Fruit fly (Drosophila melanogaster) whole organism, embryonic: ENCODE measurements around the gene CG33124.

Experiments used
- Atf3 ChIP-seq: fragments of 200-800 bp; sonication (Bioruptor generic); optimal IDR thresholded peaks from 3 replicates; lab custom pipeline; 2016; ENCODE audit warnings: missing biosample characterization, missing genetic modification characterization
- BEAF-32 ChIP-seq: fragments of 200-800 bp; sonication (Bioruptor generic); optimal IDR thresholded peaks from 3 replicates; lab custom pipeline; 2017; ENCODE audit warnings: missing biosample characterization, missing genetic modification characterization, mild to moderate bottlenecking, moderate library complexity, missing genetic modification reagents
- BtbVII ChIP-seq: fragments of 200-800 bp; sonication (Bioruptor generic); optimal IDR thresholded peaks from 3 replicates; lab custom pipeline; 2017; ENCODE audit warnings: missing biosample characterization, mild to moderate bottlenecking, missing genetic modification characterization
- CG12744 ChIP-seq: fragments of 200-800 bp; sonication (Bioruptor generic); optimal IDR thresholded peaks from 2 replicates; lab custom pipeline; 2016; ENCODE audit warnings: missing biosample characterization, missing genetic modification characterization
- CG14965 ChIP-seq: fragments of 200-800 bp; sonication (Bioruptor generic); optimal IDR thresholded peaks from 2 replicates; lab custom pipeline; 2016; ENCODE audit warnings: missing biosample characterization, missing genetic modification characterization, borderline replicate concordance
- CG1647 ChIP-seq: fragments of 200-800 bp; sonication (Bioruptor generic); optimal IDR thresholded peaks from 3 replicates; lab custom pipeline; 2016; ENCODE audit warnings: missing biosample characterization, missing genetic modification characterization
- CG17186 ChIP-seq: fragments of 200-800 bp; sonication (Bioruptor generic); optimal IDR thresholded peaks from 3 replicates; lab custom pipeline; 2017; ENCODE audit warnings: missing biosample characterization, missing genetic modification reagents, missing genetic modification characterization
- CG17328 ChIP-seq: fragments of 200-800 bp; sonication (Bioruptor generic); IDR thresholded peaks from 2 replicates; pipeline ENCODE4 v1.3.6; 2022; ENCODE audit warnings: missing biosample characterization, missing genetic modification characterization
- CG17802 ChIP-seq: fragments of 200-800 bp; sonication (Bioruptor generic); optimal IDR thresholded peaks from 2 replicates; lab custom pipeline; 2018; ENCODE audit warnings: missing biosample characterization, mild to moderate bottlenecking, missing genetic modification characterization, moderate library complexity
- CG3847 ChIP-seq: fragments of 200-800 bp; sonication (Bioruptor generic); IDR thresholded peaks from 2 replicates; pipeline ENCODE4 v1.3.6; 2022; ENCODE audit warnings: missing biosample characterization, missing genetic modification characterization
- CG43689 ChIP-seq: fragments of 200-800 bp; sonication (Bioruptor generic); IDR thresholded peaks from 2 replicates; pipeline ENCODE4 v1.3.6; 2022; ENCODE audit warnings: missing biosample characterization, missing genetic modification characterization
- CG6854 ChIP-seq: fragments of 200-800 bp; sonication (Bioruptor generic); optimal IDR thresholded peaks from 3 replicates; lab custom pipeline; 2017; ENCODE audit warnings: missing biosample characterization, mild to moderate bottlenecking, missing genetic modification characterization
- CG7987 ChIP-seq: fragments of 200-800 bp; sonication (Bioruptor generic); optimal IDR thresholded peaks from 2 replicates; lab custom pipeline; 2018; ENCODE audit warnings: missing biosample characterization, mild to moderate bottlenecking, missing genetic modification characterization, moderate library complexity
- CG8281 ChIP-seq: fragments of 200-800 bp; sonication (Bioruptor generic); optimal IDR thresholded peaks from 2 replicates; lab custom pipeline; 2018; ENCODE audit warnings: missing biosample characterization, mild to moderate bottlenecking, missing genetic modification characterization, moderate library complexity
- CG8478 ChIP-seq: fragments of >200 bp; optimal IDR thresholded peaks from 2 replicates; lab custom pipeline; 2018
- Chrac-16 ChIP-seq: fragments of 200-800 bp; sonication (Bioruptor generic); optimal IDR thresholded peaks from 3 replicates; lab custom pipeline; 2016; ENCODE audit warnings: missing biosample characterization, missing genetic modification characterization
- CkIIα-i1 ChIP-seq: fragments of 200-800 bp; sonication (Bioruptor generic); IDR thresholded peaks from 2 replicates; pipeline ENCODE4 v1.3.6; 2022; ENCODE audit warnings: missing biosample characterization, missing genetic modification characterization
- D19A ChIP-seq: fragments of 200-800 bp; optimal IDR thresholded peaks from 3 replicates; lab custom pipeline; 2019; ENCODE audit warnings: missing biosample characterization, mild to moderate bottlenecking, missing genetic modification characterization, moderate library complexity
- Dek ChIP-seq: fragments of 200-800 bp; sonication (Bioruptor generic); optimal IDR thresholded peaks from 3 replicates; lab custom pipeline; 2019; ENCODE audit warnings: missing biosample characterization, mild to moderate bottlenecking, missing genetic modification characterization, moderate library complexity
- Dp ChIP-seq: fragments of 200-800 bp; sonication (Bioruptor generic); optimal IDR thresholded peaks from 2 replicates; lab custom pipeline; 2018; ENCODE audit warnings: missing biosample characterization, mild to moderate bottlenecking, missing genetic modification characterization, moderate library complexity
- Fer2 ChIP-seq: fragments of 200-800 bp; sonication (Bioruptor generic); optimal IDR thresholded peaks from 2 replicates; lab custom pipeline; 2018; ENCODE audit warnings: missing biosample characterization, mild to moderate bottlenecking, missing genetic modification characterization, moderate library complexity
- H2.0 ChIP-seq: fragments of 200-800 bp; sonication (Bioruptor generic); IDR thresholded peaks from 2 replicates; pipeline ENCODE4 v1.3.6; 2022; ENCODE audit warnings: missing biosample characterization, missing genetic modification characterization
- Hand ChIP-seq: fragments of 200-800 bp; sonication (Bioruptor generic); optimal IDR thresholded peaks from 2 replicates; lab custom pipeline; 2017; ENCODE audit warnings: mild to moderate bottlenecking, missing biosample characterization, missing genetic modification reagents, missing genetic modification characterization
- Hr39 ChIP-seq: fragments of >200 bp; optimal IDR thresholded peaks from 2 replicates; lab custom pipeline; 2017
- Hr78 ChIP-seq, 2 experiments: fragments of 200-800 bp in 1 of 2; fragments of >200 bp in 1 of 2; sonication (Bioruptor generic) in 1 of 2; optimal IDR thresholded peaks; 2 replicates each; lab custom pipeline; 2017 to 2019; ENCODE audit warnings: missing biosample characterization in 2 of 2, missing genetic modification characterization in 2 of 2, mild to moderate bottlenecking in 1 of 2, moderate library complexity in 1 of 2
- Kr ChIP-seq: fragments of 200-800 bp; sonication (Bioruptor generic); optimal IDR thresholded peaks from 2 replicates; lab custom pipeline; 2017; ENCODE audit warnings: missing biosample characterization, mild to moderate bottlenecking, missing genetic modification characterization
- Nf-YA ChIP-seq: fragments of 200-800 bp; sonication (Bioruptor generic); IDR thresholded peaks from 2 replicates; pipeline ENCODE4 v1.3.6; 2022; ENCODE audit warnings: missing biosample characterization, missing genetic modification characterization
- Optix ChIP-seq: fragments of 200-800 bp; sonication (Bioruptor generic); IDR thresholded peaks from 3 replicates; pipeline ENCODE4 v1.3.6; 2022; ENCODE audit warnings: missing biosample characterization, missing genetic modification characterization
- Taf1 ChIP-seq: fragments of 200-800 bp; sonication (Bioruptor generic); IDR thresholded peaks from 2 replicates; pipeline ENCODE4 v1.3.6; 2022; ENCODE audit warnings: missing biosample characterization, missing genetic modification characterization
- abd-A ChIP-seq: fragments of 200-800 bp; sonication (Bioruptor generic); optimal IDR thresholded peaks from 3 replicates; lab custom pipeline; 2019; ENCODE audit warnings: missing biosample characterization, mild to moderate bottlenecking, missing genetic modification characterization, moderate library complexity
- bab2 ChIP-seq: fragments of 200-800 bp; sonication (Bioruptor generic); optimal IDR thresholded peaks from 2 replicates; lab custom pipeline; 2016; ENCODE audit warnings: missing biosample characterization, missing genetic modification characterization
- bigmax ChIP-seq: fragments of 200-800 bp; sonication (Bioruptor generic); optimal IDR thresholded peaks from 2 replicates; lab custom pipeline; 2018; ENCODE audit warnings: missing biosample characterization, mild to moderate bottlenecking, missing genetic modification characterization
- btn ChIP-seq: fragments of 200-800 bp; sonication (Bioruptor generic); optimal IDR thresholded peaks from 2 replicates; lab custom pipeline; 2016; ENCODE audit warnings: missing biosample characterization, missing genetic modification characterization
- eve ChIP-seq, 2 experiments: fragments of >200 bp; optimal IDR thresholded peaks; 2 replicates each; lab custom pipeline; 2017; ENCODE audit warnings: missing biosample characterization in 2 of 2, missing genetic modification characterization in 2 of 2
- eyg ChIP-seq: fragments of 200-800 bp; sonication (Bioruptor generic); optimal IDR thresholded peaks from 3 replicates; lab custom pipeline; 2016; ENCODE audit warnings: missing biosample characterization, missing genetic modification characterization
- h ChIP-seq: fragments of >200 bp; optimal IDR thresholded peaks from 2 replicates; lab custom pipeline; 2017
- ham ChIP-seq: fragments of 200-800 bp; sonication (Bioruptor generic); IDR thresholded peaks from 2 replicates; pipeline ENCODE4 v1.3.6; 2022; ENCODE audit warnings: missing biosample characterization, missing genetic modification characterization
- ind ChIP-seq: fragments of 200-800 bp; sonication (Bioruptor generic); optimal IDR thresholded peaks from 3 replicates; lab custom pipeline; 2016; ENCODE audit warnings: missing biosample characterization, missing genetic modification characterization
- knrl ChIP-seq: fragments of 200-800 bp; sonication (Bioruptor generic); IDR thresholded peaks from 3 replicates; pipeline ENCODE4 v1.3.6; 2022; ENCODE audit warnings: missing biosample characterization, missing genetic modification characterization; ENCODE audit not compliant: partially characterized antibody
- nerfin-1 ChIP-seq: fragments of 200-800 bp; sonication (Bioruptor generic); optimal IDR thresholded peaks from 3 replicates; lab custom pipeline; 2019; ENCODE audit warnings: missing biosample characterization, mild to moderate bottlenecking, missing genetic modification characterization, moderate library complexity
- onecut ChIP-seq: fragments of 200-800 bp; sonication (Bioruptor generic); IDR thresholded peaks from 2 replicates; pipeline ENCODE4 v1.3.6; 2022; ENCODE audit warnings: missing biosample characterization, missing genetic modification characterization
- otp ChIP-seq: fragments of 200-800 bp; sonication (Bioruptor generic); IDR thresholded peaks from 3 replicates; pipeline ENCODE4, ENCODE4 v1.3.6; 2022; ENCODE audit warnings: missing biosample characterization, missing genetic modification characterization
- pan ChIP-seq, 4 experiments: fragments of >200 bp in 3 of 4; fragments of 200-800 bp in 1 of 4; sonication (Bioruptor generic) in 1 of 4; optimal IDR thresholded peaks in 3 of 4; IDR thresholded peaks in 1 of 4; 2 replicates each; pipeline versions ENCODE4 v1.3.6 to Lab custom; 2017 to 2022; ENCODE audit warnings: missing biosample characterization in 2 of 4, missing genetic modification characterization in 2 of 4, mixed read lengths in 1 of 4
- psq ChIP-seq: fragments of 200-800 bp; sonication (Bioruptor generic); optimal IDR thresholded peaks from 2 replicates; lab custom pipeline; 2017; ENCODE audit warnings: missing biosample characterization, missing genetic modification characterization
- scrt ChIP-seq: fragments of 200-800 bp; sonication (Bioruptor generic); optimal IDR thresholded peaks from 2 replicates; lab custom pipeline; 2018; ENCODE audit warnings: missing biosample characterization, mild to moderate bottlenecking, missing genetic modification characterization, moderate library complexity
- slou ChIP-seq: fragments of 200-800 bp; sonication (Bioruptor generic); optimal IDR thresholded peaks from 3 replicates; lab custom pipeline; 2016; ENCODE audit warnings: missing biosample characterization, missing genetic modification characterization
- sug ChIP-seq: fragments of 200-800 bp; optimal IDR thresholded peaks from 2 replicates; lab custom pipeline; 2019; ENCODE audit warnings: missing biosample characterization, mild to moderate bottlenecking, missing genetic modification characterization, moderate library complexity
- tin ChIP-seq: fragments of 200-800 bp; sonication (Bioruptor generic); optimal IDR thresholded peaks from 3 replicates; lab custom pipeline; 2016; ENCODE audit warnings: missing biosample characterization, missing genetic modification characterization
- tup ChIP-seq: fragments of 200-800 bp; sonication (Bioruptor generic); optimal IDR thresholded peaks from 2 replicates; lab custom pipeline; 2016; ENCODE audit warnings: missing biosample characterization, mild to moderate bottlenecking, missing genetic modification characterization, moderate library complexity
- usp ChIP-seq: fragments of >200 bp; optimal IDR thresholded peaks from 2 replicates; lab custom pipeline; 2017; ENCODE audit warnings: missing biosample characterization, missing genetic modification characterization
- yki ChIP-seq: fragments of >200 bp; optimal IDR thresholded peaks from 3 replicates; lab custom pipeline; 2018

The CG33124 gene

dm6 chr2L:2164520-2165237 is 44.2 kb downstream of the CG33124 start (continued):
- TF ChIP-seq usp: no peak
- no peak for TF ChIP-seq Taf1 (GFP tag; lab: Robert Waterston, UW)
- TF ChIP-seq BEAF-32 (GFP tag; lab: Kevin White, UChicago): no peak
- peak in 1 of 2 experiments; percentile 76 for TF ChIP-seq eve (GFP tag; optimal IDR thresholded peaks at IDR 0.05; lab: Kevin White, UChicago)
- TF ChIP-seq Fer2 (tag; lab: Kevin White, UChicago): no peak
- TF ChIP-seq otp (GFP tag; lab: Robert Waterston, UW): peak; percentile 81; the same call in 2 of the 3 replicates
- TF ChIP-seq CG17186 (GFP tag; lab: Kevin White, UChicago): peak; percentile 19
- peak; percentile 44; the same call in 1 of the 2 replicates for TF ChIP-seq H2.0 (GFP tag; lab: Robert Waterston, UW)
- TF ChIP-seq ind (GFP tag; lab: Kevin White, UChicago): peak; percentile 36
- no peak for TF ChIP-seq bigmax (GFP tag; lab: Kevin White, UChicago)
- no peak for TF ChIP-seq pan (optimal IDR thresholded peaks at IDR 0.05; lab: Kevin White, UChicago)
- peak in 1 of 2 experiments; percentile 48 for TF ChIP-seq pan (GFP tag; optimal IDR thresholded peaks at IDR 0.05 in 1 of 2, IDR thresholded peaks at IDR 0.05 in 1 of 2)
- peak; percentile 57 for TF ChIP-seq nerfin-1 (tag; lab: Kevin White, UChicago)
- peak; percentile 73 for TF ChIP-seq D19A (tag; lab: Kevin White, UChicago)
- TF ChIP-seq slou (GFP tag; lab: Kevin White, UChicago): no peak
- TF ChIP-seq Kr (GFP tag; lab: Kevin White, UChicago): peak; percentile 38
- TF ChIP-seq Optix: peak; percentile 77
- TF ChIP-seq BtbVII (GFP tag; lab: Kevin White, UChicago): no peak
- TF ChIP-seq tup: no peak
- TF ChIP-seq CG12744 (GFP tag; lab: Kevin White, UChicago): peak; percentile 55
- no peak for TF ChIP-seq scrt (GFP tag; lab: Kevin White, UChicago)
- peak; percentile 78 for TF ChIP-seq CG17328 (GFP tag; lab: Robert Waterston, UW)
- TF ChIP-seq CG43689 (GFP tag; lab: Robert Waterston, UW): no peak
- TF ChIP-seq Dek (tag; lab: Kevin White, UChicago): no peak
- TF ChIP-seq CkIIα-i1 (GFP tag; lab: Robert Waterston, UW): no peak
- peak; percentile 71 for TF ChIP-seq bab2 (GFP tag; lab: Kevin White, UChicago)
- TF ChIP-seq CG14965 (GFP tag; lab: Kevin White, UChicago): no peak
- no peak for TF ChIP-seq CG7987 (GFP tag; lab: Kevin White, UChicago)
- peak; percentile 69 for TF ChIP-seq Chrac-16 (GFP tag; lab: Kevin White, UChicago)
- no peak for TF ChIP-seq Dp (GFP tag; lab: Kevin White, UChicago)
- no peak for TF ChIP-seq abd-A (tag; lab: Kevin White, UChicago)
- peak; percentile 54 for TF ChIP-seq onecut (GFP tag; lab: Robert Waterston, UW)
- TF ChIP-seq sug: no peak
- TF ChIP-seq Hr78 (GFP tag; optimal IDR thresholded peaks at IDR 0.05; lab: Kevin White, UChicago): no peak
- no peak for TF ChIP-seq knrl (GFP tag; lab: Robert Waterston, UW)
- peak; percentile 66 for TF ChIP-seq tin (GFP tag; lab: Kevin White, UChicago)
- peak; percentile 11; the same call in 1 of the 2 replicates for TF ChIP-seq CG3847
- no peak for TF ChIP-seq yki (lab: Kevin White, UChicago)
- no peak for TF ChIP-seq CG1647 (GFP tag; lab: Kevin White, UChicago)
- no peak for TF ChIP-seq Hand (GFP tag; lab: Kevin White, UChicago)
- TF ChIP-seq CG8281 (tag; lab: Kevin White, UChicago): no peak
- TF ChIP-seq eyg: no peak
- TF ChIP-seq Nf-YA (GFP tag; lab: Robert Waterston, UW): no peak
- peak; percentile 70 for TF ChIP-seq psq
- TF ChIP-seq CG6854 (GFP tag; lab: Kevin White, UChicago): no peak
- TF ChIP-seq CG17802: peak; percentile 45
- TF ChIP-seq btn (GFP tag; lab: Kevin White, UChicago): peak; percentile 70
- TF ChIP-seq Atf3 (GFP tag; lab: Kevin White, UChicago): no peak
- TF ChIP-seq Hr39: no peak
- no peak for TF ChIP-seq h (lab: Kevin White, UChicago)
- no peak for TF ChIP-seq ham (GFP tag; lab: Robert Waterston, UW)
- TF ChIP-seq CG8478: no peak
